Fruit fly (Drosophila melanogaster): ENCODE results near the gene Hsp23.

Gene Hsp23

DNA sequence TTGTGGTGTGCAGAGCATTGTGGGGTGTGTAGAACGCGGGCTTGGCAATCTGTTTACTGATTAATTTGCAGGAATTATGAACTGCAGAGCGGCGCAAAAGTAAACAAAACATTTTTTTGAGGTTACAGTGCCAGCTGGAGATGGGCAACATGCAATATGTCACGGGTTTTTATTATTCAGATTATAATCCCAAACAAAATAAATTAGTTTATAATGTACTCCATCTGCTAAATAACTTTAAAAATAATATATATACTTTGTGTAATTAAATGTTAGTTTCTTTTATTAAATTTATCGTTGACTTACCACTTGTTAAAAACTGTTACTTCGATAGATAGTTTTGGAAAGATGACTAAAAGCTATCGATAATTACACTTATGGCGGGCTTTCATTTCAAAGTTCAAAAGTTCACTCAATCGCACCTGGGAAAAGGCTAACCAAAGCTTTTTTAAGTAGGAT, 10.7 kb upstream of the Hsp23 start, which contains the start of gene Fdx1 (continued):
- TF ChIP-seq CG4360 (GFP tag; IDR thresholded peaks at IDR 0.05): no peak
- TF ChIP-seq zen2 (GFP tag; IDR thresholded peaks at IDR 0.05; ENCODE audit: partially characterized antibody): no peak
- peak; percentile 33; the same call in 1 of the 2 replicates for TF ChIP-seq Bgb (GFP tag; IDR thresholded peaks at IDR 0.05; ENCODE audit: partially characterized antibody)
- TF ChIP-seq run (tag; optimal IDR thresholded peaks at IDR 0.05): no peak
- TF ChIP-seq lmd (GFP tag; IDR thresholded peaks at IDR 0.05): no peak; the same call in 1 of the 2 replicates
- TF ChIP-seq Lpt (GFP tag; optimal IDR thresholded peaks at IDR 0.05): no peak
- peak; percentile 39; the same call in 1 of the 3 replicates for TF ChIP-seq Dbx (GFP tag; IDR thresholded peaks at IDR 0.05)
- no peak for TF ChIP-seq NC2α (GFP tag; optimal IDR thresholded peaks at IDR 0.05)
- TF ChIP-seq CG6813 (GFP tag; optimal IDR thresholded peaks at IDR 0.05): no peak
- peak; percentile 47 for TF ChIP-seq CG18599 (GFP tag; optimal IDR thresholded peaks at IDR 0.05)
- TF ChIP-seq CG1647 (GFP tag; optimal IDR thresholded peaks at IDR 0.05): no peak
- TF ChIP-seq Med (GFP tag): peak; percentile 66
- no peak for TF ChIP-seq CG30020 (tag; optimal IDR thresholded peaks at IDR 0.05)
- TF ChIP-seq fd102C (GFP tag; optimal IDR thresholded peaks at IDR 0.05): no peak
- TF ChIP-seq CG8765 (GFP tag; IDR thresholded peaks at IDR 0.05): no peak
- TF ChIP-seq sens (GFP tag): peak; percentile 75
- TF ChIP-seq Blimp-1 (GFP tag; optimal IDR thresholded peaks at IDR 0.05): no peak
- no peak for TF ChIP-seq repo (GFP tag; optimal IDR thresholded peaks at IDR 0.05)
- no peak for TF ChIP-seq Sin3A (optimal IDR thresholded peaks at IDR 0.05)
- TF ChIP-seq CG10366 (GFP tag; IDR thresholded peaks at IDR 0.05): no peak
- no peak for TF ChIP-seq disco-r (GFP tag; optimal IDR thresholded peaks at IDR 0.05)
- TF ChIP-seq pan (optimal IDR thresholded peaks at IDR 0.05): no peak
- peak in 1 of 2 experiments; percentile 15 for TF ChIP-seq pan (GFP tag; optimal IDR thresholded peaks at IDR 0.05 in 1 of 2, IDR thresholded peaks at IDR 0.05 in 1 of 2)
- TF ChIP-seq CG2129 (GFP tag; IDR thresholded peaks at IDR 0.05; ENCODE audit: partially characterized antibody): no peak
- TF ChIP-seq Mad (GFP tag; optimal IDR thresholded peaks at IDR 0.05): no peak
- TF ChIP-seq gcm (GFP tag; optimal IDR thresholded peaks at IDR 0.05): peak; percentile 22
- TF ChIP-seq CG4282 (GFP tag; optimal IDR thresholded peaks at IDR 0.05): no peak
- no peak for TF ChIP-seq tup (GFP tag; optimal IDR thresholded peaks at IDR 0.05)
- peak; percentile 47; the same call in 2 of the 3 replicates for TF ChIP-seq CG34224 (GFP tag; IDR thresholded peaks at IDR 0.05; ENCODE audit: partially characterized antibody)
- TF ChIP-seq tap (tag; optimal IDR thresholded peaks at IDR 0.05): no peak
- no peak for TF ChIP-seq CG11696 (GFP tag; IDR thresholded peaks at IDR 0.05)
- no peak for TF ChIP-seq Hand (GFP tag; optimal IDR thresholded peaks at IDR 0.05)
- TF ChIP-seq CG11085 (GFP tag; IDR thresholded peaks at IDR 0.05): no peak
- TF ChIP-seq Asciz (GFP tag; optimal IDR thresholded peaks at IDR 0.05): no peak
- TF ChIP-seq Stat92E (GFP tag; optimal IDR thresholded peaks at IDR 0.05): no peak
- TF ChIP-seq PHDP (tag; optimal IDR thresholded peaks at IDR 0.05): peak; percentile 31
- no peak for TF ChIP-seq chm (GFP tag; IDR thresholded peaks at IDR 0.05)
- TF ChIP-seq az2 (GFP tag; optimal IDR thresholded peaks at IDR 0.05): peak; percentile 35
- TF ChIP-seq tll (GFP tag; optimal IDR thresholded peaks at IDR 0.05): no peak
- TF ChIP-seq kni (GFP tag; optimal IDR thresholded peaks at IDR 0.05): no peak
- no peak for TF ChIP-seq eyg (GFP tag; optimal IDR thresholded peaks at IDR 0.05)
- no peak for TF ChIP-seq CG3163 (GFP tag; optimal IDR thresholded peaks at IDR 0.05)
- peak; percentile 8 for TF ChIP-seq CG7556 (GFP tag; optimal IDR thresholded peaks at IDR 0.05)
- TF ChIP-seq Side (GFP tag; optimal IDR thresholded peaks at IDR 0.05): no peak
- TF ChIP-seq shn (GFP tag; optimal IDR thresholded peaks at IDR 0.05): no peak
- TF ChIP-seq E2f1 (GFP tag; IDR thresholded peaks at IDR 0.05): 0 out of 2 replicates have a peak, but pooled peaks have one; percentile 22
- TF ChIP-seq CG13894 (tag; optimal IDR thresholded peaks at IDR 0.05): peak; percentile 33
- no peak for TF ChIP-seq psq (GFP tag; optimal IDR thresholded peaks at IDR 0.05)
- no peak for TF ChIP-seq ken (GFP tag; IDR thresholded peaks at IDR 0.05)
- TF ChIP-seq sens-2 (GFP tag; IDR thresholded peaks at IDR 0.05): no peak
- TF ChIP-seq Drgx (GFP tag; IDR thresholded peaks at IDR 0.05): no peak

All from whole organism, embryonic.